Fruit fly (Drosophila melanogaster): ENCODE measurements around the gene Meltrin.

The Meltrin gene

dm6 chr3R:14656760-14657604 is 40.1 kb downstream of the Meltrin start, which contains the start of gene CG3505 (continued):
- TF ChIP-seq HLH3B (GFP tag; IDR thresholded peaks at IDR 0.05) (peak; percentile 40), toy (GFP tag; IDR thresholded peaks at IDR 0.05) (no peak), fd64A (GFP tag; optimal IDR thresholded peaks at IDR 0.05) (no peak), CG15073 (GFP tag; optimal IDR thresholded peaks at IDR 0.05) (no peak), CG2120 (GFP tag; optimal IDR thresholded peaks at IDR 0.05) (peak; percentile 46), CG3995 (GFP tag; optimal IDR thresholded peaks at IDR 0.05) (peak; percentile 7), CG3281 (GFP tag; optimal IDR thresholded peaks at IDR 0.05) (peak; percentile 53), CG9727 (GFP tag; optimal IDR thresholded peaks at IDR 0.05) (no peak), Ravus (GFP tag; IDR thresholded peaks at IDR 0.05) (no peak), Pdp1 (GFP tag; optimal IDR thresholded peaks at IDR 0.05) (peak; percentile 26 to 96), wek (GFP tag; optimal IDR thresholded peaks at IDR 0.05) (peak; percentile 26), CG5180 (GFP tag; optimal IDR thresholded peaks at IDR 0.05) (no peak), so (GFP tag; IDR thresholded peaks at IDR 0.05) (no peak), ttk (GFP tag; IDR thresholded peaks at IDR 0.05) (no peak), E2f2 (GFP tag; IDR thresholded peaks at IDR 0.05) (peak; percentile 100), CG32532 (GFP tag; IDR thresholded peaks at IDR 0.05) (peak; percentile 54; the same call in 1 of the 2 replicates), croc (GFP tag; conservative IDR thresholded peaks at IDR 0.05) (no peak), CG4730 (GFP tag; IDR thresholded peaks at IDR 0.05) (no peak), CG9817 (tag; optimal IDR thresholded peaks at IDR 0.05) (peak; percentile 34), CG7745 (tag; optimal IDR thresholded peaks at IDR 0.05) (no peak), crp (GFP tag; optimal IDR thresholded peaks at IDR 0.05) (peak in 1 of 2 experiments; percentile 60), psq (GFP tag; optimal IDR thresholded peaks at IDR 0.05) (no peak), D19B (GFP tag; optimal IDR thresholded peaks at IDR 0.05) (no peak), zen (tag; optimal IDR thresholded peaks at IDR 0.05) (no peak), CG12219 (GFP tag; optimal IDR thresholded peaks at IDR 0.05) (peak; percentile 24), tll (GFP tag; optimal IDR thresholded peaks at IDR 0.05) (no peak), HmgZ (tag; optimal IDR thresholded peaks at IDR 0.05) (peak; percentile 56), Dad (GFP tag; optimal IDR thresholded peaks at IDR 0.05) (no peak), ara (GFP tag; IDR thresholded peaks at IDR 0.05) (no peak), kni (GFP tag; optimal IDR thresholded peaks at IDR 0.05) (peak; percentile 10), Mad (GFP tag; optimal IDR thresholded peaks at IDR 0.05) (no peak), otp (GFP tag; IDR thresholded peaks at IDR 0.05) (no peak), sug (tag; optimal IDR thresholded peaks at IDR 0.05) (peak; percentile 64), grau (tag; optimal IDR thresholded peaks at IDR 0.05) (peak; percentile 50), ato (GFP tag; IDR thresholded peaks at IDR 0.05; ENCODE audit: partially characterized antibody) (0 out of 2 replicates have a peak, but pooled peaks have one; percentile 8), Dip2 (GFP tag; IDR thresholded peaks at IDR 0.05) (no peak), CG14860 (GFP tag; IDR thresholded peaks at IDR 0.05; ENCODE audit: partially characterized antibody) (no peak), D19A (tag; optimal IDR thresholded peaks at IDR 0.05) (peak; percentile 71), Lpt (GFP tag; optimal IDR thresholded peaks at IDR 0.05) (no peak), H15 (GFP tag; IDR thresholded peaks at IDR 0.05) (no peak), CG9215 (GFP tag; IDR thresholded peaks at IDR 0.05) (no peak), jing (GFP tag; optimal IDR thresholded peaks at IDR 0.05) (no peak), D (optimal IDR thresholded peaks at IDR 0.05) (no peak), D (GFP tag; optimal IDR thresholded peaks at IDR 0.05) (no peak), Drgx (GFP tag; IDR thresholded peaks at IDR 0.05) (peak; percentile 64; the same call in 1 of the 2 replicates), al (GFP tag; IDR thresholded peaks at IDR 0.05) (no peak), ham (GFP tag; IDR thresholded peaks at IDR 0.05) (no peak), emc (GFP tag; optimal IDR thresholded peaks at IDR 0.05) (no peak), CG7556 (GFP tag; optimal IDR thresholded peaks at IDR 0.05) (peak; percentile 39)

All from whole organism, embryonic.